Worm (Caenorhabditis elegans) whole organism, L4 larva: ENCODE measurements around the gene C05E4.15.

Experiments
- F10B5.3 ChIP-seq: sonication (generic microtip); optimal IDR thresholded peaks from 2 replicates; lab custom pipeline; 2016; ENCODE audit warnings: mild to moderate bottlenecking, missing genetic modification characterization, missing compliant biosample characterization
- F44E2.7 ChIP-seq: fragments of 200-800 bp; sonication (Bioruptor generic); IDR thresholded peaks from 2 replicates; pipeline ENCODE4 v2.1.2; 2022; ENCODE audit warnings: missing genetic modification characterization, missing compliant biosample characterization
- T20F7.1 ChIP-seq: fragments of 200-800 bp; sonication (Bioruptor generic); optimal IDR thresholded peaks from 2 replicates; lab custom pipeline; 2018; ENCODE audit warnings: mild to moderate bottlenecking, missing genetic modification characterization, missing compliant biosample characterization
- T26A8.4 ChIP-seq: fragments of 200-800 bp; sonication (Bioruptor generic); IDR thresholded peaks from 2 replicates; pipeline ENCODE4 v1.3.6; 2022; ENCODE audit warnings: missing genetic modification characterization, missing compliant biosample characterization
- Y105C5A.15 ChIP-seq: fragments of 200-800 bp; sonication (Bioruptor generic); IDR thresholded peaks from 2 replicates; pipeline ENCODE4 v1.3.6; 2022; ENCODE audit warnings: missing genetic modification characterization, missing compliant biosample characterization
- Y5F2A.4 ChIP-seq: fragments of 200-800 bp; sonication (Bioruptor generic); optimal IDR thresholded peaks from 2 replicates; lab custom pipeline; 2018; ENCODE audit warnings: mild to moderate bottlenecking, missing genetic modification characterization, missing compliant biosample characterization
- ZK546.5 ChIP-seq, 2 experiments: sonication (generic microtip); optimal IDR thresholded peaks; 2 replicates each; lab custom pipeline; 2017; ENCODE audit warnings: missing biosample characterization in 2 of 2, missing genetic modification characterization in 2 of 2
- attf-4 ChIP-seq: sonication (generic microtip); optimal IDR thresholded peaks from 3 replicates; lab custom pipeline; 2017; ENCODE audit warnings: missing biosample characterization, missing genetic modification characterization
- ces-1 ChIP-seq: fragments of 150-350 bp; sonication (generic microtip); optimal IDR thresholded peaks from 4 replicates; lab custom pipeline; 2014; ENCODE audit warnings: missing biosample characterization, missing genetic modification reagents, missing genetic modification characterization
- daf-12 ChIP-seq: fragments of 150-350 bp; optimal IDR thresholded peaks from 2 replicates; lab custom pipeline; 2014; ENCODE audit warnings: missing biosample characterization, missing genetic modification reagents, missing genetic modification characterization
- daf-16 ChIP-seq, 3 experiments: sonication (generic microtip); optimal IDR thresholded peaks; 2 replicates each; lab custom pipeline; 2016 to 2017; ENCODE audit warnings: missing genetic modification characterization in 3 of 3, missing genetic modification reagents in 3 of 3, mild to moderate bottlenecking in 2 of 3, missing compliant biosample characterization in 2 of 3, missing biosample characterization in 1 of 3, moderate library complexity in 1 of 3
- daf-19 ChIP-seq: fragments of 200-800 bp; sonication (Bioruptor generic); conservative IDR thresholded peaks from 2 replicates; pipeline ENCODE4 v1.3.6; 2022; ENCODE audit warnings: missing genetic modification characterization, missing compliant biosample characterization
- dmd-8 ChIP-seq: fragments of 200-800 bp; sonication (Bioruptor generic); IDR thresholded peaks from 2 replicates; pipeline ENCODE4 v1.3.6; 2022; ENCODE audit warnings: missing genetic modification characterization, missing compliant biosample characterization
- dpl-1 ChIP-seq: fragments of 150-350 bp; optimal IDR thresholded peaks from 2 replicates; lab custom pipeline; 2014; ENCODE audit warnings: missing biosample characterization, missing genetic modification reagents, missing genetic modification characterization
- egl-43 ChIP-seq: fragments of 200-800 bp; sonication (Bioruptor generic); IDR thresholded peaks from 2 replicates; pipeline ENCODE4 v1.3.6; 2022; ENCODE audit warnings: missing genetic modification reagents, missing genetic modification characterization, missing compliant biosample characterization
- fkh-10 ChIP-seq: fragments of 150-350 bp; optimal IDR thresholded peaks from 2 replicates; lab custom pipeline; 2014; ENCODE audit warnings: missing biosample characterization, missing genetic modification reagents, missing genetic modification characterization
- hif-1 ChIP-seq, 2 experiments: sonication (generic microtip); optimal IDR thresholded peaks; 2 replicates each; lab custom pipeline; 2016 to 2017; ENCODE audit warnings: missing compliant biosample characterization in 2 of 2, missing genetic modification characterization in 2 of 2, missing genetic modification reagents in 2 of 2, missing genotype in 2 of 2, mild to moderate bottlenecking in 1 of 2
- hlh-11 ChIP-seq: fragments of 200-800 bp; sonication (Bioruptor generic); optimal IDR thresholded peaks from 2 replicates; lab custom pipeline; 2018; ENCODE audit warnings: mild to moderate bottlenecking, missing genetic modification characterization, missing compliant biosample characterization
- hmg-1.1 ChIP-seq: fragments of 200-800 bp; sonication (Bioruptor generic); IDR thresholded peaks from 2 replicates; pipeline ENCODE4 v1.3.6; 2022; ENCODE audit warnings: missing genetic modification reagents, missing genetic modification characterization, missing compliant biosample characterization
- lin-1 ChIP-seq: fragments of 200-800 bp; sonication (Bioruptor generic); IDR thresholded peaks from 2 replicates; pipeline ENCODE4 v1.3.6; 2022; ENCODE audit warnings: missing genetic modification reagents, missing genetic modification characterization, missing compliant biosample characterization
- lin-15B ChIP-seq: fragments of 150-350 bp; sonication (generic microtip); optimal IDR thresholded peaks from 3 replicates; lab custom pipeline; 2014; ENCODE audit warnings: missing biosample characterization, missing genetic modification characterization
- lin-29 ChIP-seq: fragments of 200-800 bp; sonication (Bioruptor generic); IDR thresholded peaks from 2 replicates; pipeline ENCODE4 v1.3.6; 2022; ENCODE audit warnings: missing genetic modification reagents, missing genetic modification characterization, missing compliant biosample characterization
- lsy-2 ChIP-seq, 2 experiments: fragments of 150-350 bp in 1 of 2; sonication (generic microtip) in 1 of 2; optimal IDR thresholded peaks; 2 replicates each; lab custom pipeline; 2014 to 2017; ENCODE audit warnings: missing biosample characterization in 2 of 2, missing genetic modification characterization in 2 of 2
- mdt-29 ChIP-seq: fragments of 200-800 bp; sonication (Bioruptor generic); IDR thresholded peaks from 2 replicates; pipeline ENCODE4 v1.3.6; 2022; ENCODE audit warnings: missing genetic modification reagents, missing genetic modification characterization, missing compliant biosample characterization
- mep-1 ChIP-seq: fragments of 150-350 bp; sonication (generic microtip); optimal IDR thresholded peaks from 3 replicates; lab custom pipeline; 2014; ENCODE audit warnings: missing biosample characterization, missing genetic modification characterization
- mes-2 ChIP-seq: sonication (generic microtip); optimal IDR thresholded peaks from 2 replicates; lab custom pipeline; 2016; ENCODE audit warnings: missing genotype, mild to moderate bottlenecking, missing genetic modification characterization, missing compliant biosample characterization; ENCODE audit not compliant: poor library complexity, severe bottlenecking
- nhr-10 ChIP-seq: fragments of 150-350 bp; optimal IDR thresholded peaks from 2 replicates; lab custom pipeline; 2014; ENCODE audit warnings: missing biosample characterization, missing genetic modification characterization
- nhr-102 ChIP-seq: sonication (generic microtip); optimal IDR thresholded peaks from 2 replicates; lab custom pipeline; 2016; ENCODE audit warnings: mild to moderate bottlenecking, missing genetic modification characterization, moderate library complexity, missing compliant biosample characterization
- nhr-11 ChIP-seq: fragments of 150-350 bp; optimal IDR thresholded peaks from 2 replicates; lab custom pipeline; 2014; ENCODE audit warnings: missing biosample characterization, missing genetic modification characterization
- nhr-111 ChIP-seq: fragments of 200-800 bp; sonication (Bioruptor generic); optimal IDR thresholded peaks from 2 replicates; lab custom pipeline; 2018; ENCODE audit warnings: mild to moderate bottlenecking, missing genetic modification characterization, missing compliant biosample characterization
- nhr-28 ChIP-seq: fragments of 150-350 bp; optimal IDR thresholded peaks from 2 replicates; lab custom pipeline; 2014; ENCODE audit warnings: missing biosample characterization, missing genetic modification characterization
- nhr-42 ChIP-seq: fragments of 200-800 bp; sonication (Bioruptor generic); IDR thresholded peaks from 2 replicates; pipeline ENCODE4 v1.3.6; 2022; ENCODE audit warnings: missing genetic modification characterization, missing compliant biosample characterization
- nhr-6 ChIP-seq: fragments of 150-350 bp; optimal IDR thresholded peaks from 2 replicates; lab custom pipeline; 2014; ENCODE audit warnings: missing biosample characterization, missing genetic modification characterization
- nhr-77 ChIP-seq: fragments of 150-350 bp; optimal IDR thresholded peaks from 2 replicates; lab custom pipeline; 2014; ENCODE audit warnings: missing biosample characterization, missing genetic modification characterization
- pha-4 ChIP-seq, 2 experiments: fragments of 150-350 bp in 1 of 2; fragments of 200-800 bp in 1 of 2; sonication (Bioruptor generic) in 1 of 2; IDR thresholded peaks in 1 of 2; optimal IDR thresholded peaks in 1 of 2; 2 replicates each; pipeline versions ENCODE4 v1.3.6 to Lab custom; 2014 to 2022; ENCODE audit warnings: missing genetic modification characterization in 2 of 2, missing genetic modification reagents in 2 of 2, missing biosample characterization in 1 of 2, missing compliant biosample characterization in 1 of 2
- php-3 ChIP-seq: fragments of 200-800 bp; sonication (Bioruptor generic); IDR thresholded peaks from 2 replicates; pipeline ENCODE4 v1.3.6; 2022; ENCODE audit warnings: missing genetic modification reagents, missing genetic modification characterization, missing compliant biosample characterization
- rbr-2 ChIP-seq: sonication (generic microtip); optimal IDR thresholded peaks from 2 replicates; lab custom pipeline; 2016; ENCODE audit warnings: missing genotype, missing genetic modification characterization, missing compliant biosample characterization
- set-16 ChIP-seq: fragments of 200-800 bp; sonication (Bioruptor generic); IDR thresholded peaks from 2 replicates; pipeline ENCODE4 v1.3.6; 2022; ENCODE audit warnings: missing genetic modification reagents, missing genetic modification characterization, missing compliant biosample characterization
- snpc-1.2 ChIP-seq: fragments of 200-800 bp; sonication (Bioruptor generic); IDR thresholded peaks from 2 replicates; pipeline ENCODE4 v1.3.6; 2022; ENCODE audit warnings: missing genetic modification reagents, missing genetic modification characterization, missing compliant biosample characterization
- spr-1 ChIP-seq: sonication (generic microtip); optimal IDR thresholded peaks from 2 replicates; lab custom pipeline; 2016; ENCODE audit warnings: mild to moderate bottlenecking, missing genetic modification characterization, missing compliant biosample characterization
- spr-3 ChIP-seq: fragments of 200-800 bp; sonication (Bioruptor generic); optimal IDR thresholded peaks from 2 replicates; lab custom pipeline; 2018; ENCODE audit warnings: mild to moderate bottlenecking, missing genetic modification characterization, missing compliant biosample characterization
- zag-1 ChIP-seq: fragments of 150-350 bp; optimal IDR thresholded peaks from 2 replicates; lab custom pipeline; 2014; ENCODE audit warnings: missing biosample characterization, missing genetic modification characterization
- zfp-2 ChIP-seq: sonication (generic microtip); optimal IDR thresholded peaks from 2 replicates; lab custom pipeline; 2016; ENCODE audit warnings: mild to moderate bottlenecking, missing genetic modification characterization, missing compliant biosample characterization
- zfp-3 ChIP-seq: fragments of 200-800 bp; sonication (Bioruptor generic); conservative IDR thresholded peaks from 2 replicates; pipeline ENCODE4 v1.3.6; 2022; ENCODE audit warnings: missing genetic modification reagents, missing genetic modification characterization, missing compliant biosample characterization
- zip-11 ChIP-seq: fragments of 200-800 bp; sonication (Bioruptor generic); IDR thresholded peaks from 2 replicates; pipeline ENCODE4 v1.3.6; 2022; ENCODE audit warnings: missing genetic modification characterization, missing compliant biosample characterization

Gene C05E4.15

ce11 chrV:728822-729493 lies 32.2 kb downstream of the C05E4.15 start (continued):
- peak; percentile 47 for TF ChIP-seq nhr-111 (GFP tag; lab: Kevin White, UChicago)
- TF ChIP-seq lsy-2 (tag; optimal IDR thresholded peaks at IDR 0.05; lab: Kevin White, UChicago) = peak in 1 of 2 experiments; percentile 69
- TF ChIP-seq set-16 = no peak
- peak; percentile 69 for TF ChIP-seq nhr-11 (tag; lab: Kevin White, UChicago)
- peak in 1 of 2 experiments; percentile 62 for TF ChIP-seq daf-16 (GFP tag; optimal IDR thresholded peaks at IDR 0.05; lab: Kevin White, UChicago)
- TF ChIP-seq daf-16 (tag; optimal IDR thresholded peaks at IDR 0.05; lab: Kevin White, UChicago) = peak; percentile 56
- peak; percentile 89 for TF ChIP-seq nhr-10
- TF ChIP-seq mep-1 = peak; percentile 61
- TF ChIP-seq zfp-2 (tag; lab: Kevin White, UChicago) = no peak
- TF ChIP-seq lin-15B (tag; lab: Kevin White, UChicago) = no peak
- TF ChIP-seq T20F7.1 = peak; percentile 23
- TF ChIP-seq fkh-10 = no peak
- no peak for TF ChIP-seq nhr-6 (tag; lab: Kevin White, UChicago)
- TF ChIP-seq dmd-8 (GFP tag; lab: Robert Waterston, UW) = no peak
- peak; percentile 68 for TF ChIP-seq nhr-28
- TF ChIP-seq hif-1 (tag; optimal IDR thresholded peaks at IDR 0.05; lab: Kevin White, UChicago) = no peak
- TF ChIP-seq nhr-102 (tag; lab: Kevin White, UChicago) = peak; percentile 18
- TF ChIP-seq lin-1 (GFP tag; lab: Robert Waterston, UW) = no peak
- peak; percentile 57 for TF ChIP-seq spr-1 (tag; lab: Kevin White, UChicago)
- no peak for TF ChIP-seq F44E2.7 (GFP tag; lab: Robert Waterston, UW)
- no peak for TF ChIP-seq rbr-2 (tag; lab: Kevin White, UChicago)
- no peak for TF ChIP-seq mdt-29 (GFP tag; lab: Robert Waterston, UW)
- no peak for TF ChIP-seq ces-1 (GFP tag; lab: Kevin White, UChicago)
- TF ChIP-seq F10B5.3 (tag; lab: Kevin White, UChicago) = no peak
- TF ChIP-seq daf-12 (tag; lab: Kevin White, UChicago) = no peak
- TF ChIP-seq, all 104 proteins: peak for 31

ce11 chrV:727484-728351 lies 33.4 kb downstream of the C05E4.15 start, which contains the start of the genes icl-1 and srh-2:
icl-1 (minus strand) TSS chrV:728004.
srh-2 (plus strand) TSS chrV:728301.
- peak; percentile 1 for TF ChIP-seq dpl-1 (GFP tag; lab: Kevin White, UChicago)
- TF ChIP-seq lin-29 = peak; percentile 38; the same call in 1 of the 2 replicates
- TF ChIP-seq attf-4 (tag; lab: Kevin White, UChicago) = no peak
- peak; percentile 48; the same call in 1 of the 2 replicates for TF ChIP-seq mdt-29 (GFP tag; lab: Robert Waterston, UW)
- TF ChIP-seq zfp-3 (GFP tag; lab: Robert Waterston, UW) = peak; percentile 48
- peak; percentile 73 for TF ChIP-seq egl-43 (GFP tag; lab: Robert Waterston, UW)
- peak; percentile 84 for TF ChIP-seq hlh-11
- 0 out of 2 replicates have a peak, but pooled peaks have one; percentile 16 for TF ChIP-seq zip-11 (GFP tag; lab: Robert Waterston, UW)
- 0 out of 2 replicates have a peak, but pooled peaks have one; percentile 46 for TF ChIP-seq nhr-42 (GFP tag; lab: Robert Waterston, UW)
- TF ChIP-seq hmg-1.1 (GFP tag; lab: Robert Waterston, UW) = peak; percentile 42; the same call in 1 of the 2 replicates
- peak; percentile 91 for TF ChIP-seq T26A8.4 (GFP tag; lab: Robert Waterston, UW)
- TF ChIP-seq php-3 (GFP tag; lab: Robert Waterston, UW) = no peak
- peak; percentile 50 to 83 for TF ChIP-seq daf-16 (GFP tag; optimal IDR thresholded peaks at IDR 0.05; lab: Kevin White, UChicago)
- peak; percentile 97 for TF ChIP-seq daf-16 (tag; optimal IDR thresholded peaks at IDR 0.05; lab: Kevin White, UChicago)
- TF ChIP-seq nhr-11 (tag; lab: Kevin White, UChicago) = peak; percentile 36
- TF ChIP-seq pha-4 (GFP tag; IDR thresholded peaks at IDR 0.05; lab: Robert Waterston, UW) = peak; percentile 43; the same call in 1 of the 2 replicates
- no peak for TF ChIP-seq pha-4 (tag; optimal IDR thresholded peaks at IDR 0.05; lab: Kevin White, UChicago)
- peak; percentile 65 for TF ChIP-seq Y5F2A.4 (GFP tag; lab: Kevin White, UChicago)
- TF ChIP-seq snpc-1.2 (GFP tag; lab: Robert Waterston, UW) = peak; percentile 58; the same call in 1 of the 2 replicates
- no peak for TF ChIP-seq ZK546.5 (tag; optimal IDR thresholded peaks at IDR 0.05; lab: Kevin White, UChicago)
- no peak for TF ChIP-seq Y105C5A.15
- TF ChIP-seq zag-1 (tag; lab: Kevin White, UChicago) = no peak
- peak; percentile 55 for TF ChIP-seq mes-2 (tag; lab: Kevin White, UChicago)
- no peak for TF ChIP-seq fkh-10
- TF ChIP-seq daf-19 (GFP tag; lab: Robert Waterston, UW) = peak; percentile 68; the same call in 1 of the 2 replicates
- peak; percentile 52 for TF ChIP-seq nhr-102 (tag; lab: Kevin White, UChicago)
- TF ChIP-seq nhr-77 (tag; lab: Kevin White, UChicago) = peak; percentile 29
- peak; percentile 48 for TF ChIP-seq spr-3 (GFP tag; lab: Kevin White, UChicago)
